Worm (Caenorhabditis elegans) whole organism, L2 larva: ENCODE measurements around the gene acdh-12.
A peak's percentile ranks its signal among the peaks of the same experiment; 100 is the strongest.

Source experiments
- F13H6.1 ChIP-seq: sonication (generic microtip); optimal IDR thresholded peaks from 2 replicates; lab custom pipeline; 2016; ENCODE audit warnings: missing genetic modification characterization, missing compliant biosample characterization
- ZK546.5 ChIP-seq: sonication (generic microtip); optimal IDR thresholded peaks from 2 replicates; lab custom pipeline; 2017; ENCODE audit warnings: missing biosample characterization, missing genetic modification characterization
- alr-1 ChIP-seq: fragments of 150-350 bp; optimal IDR thresholded peaks from 2 replicates; lab custom pipeline; 2014; ENCODE audit warnings: missing biosample characterization, missing genetic modification characterization
- aly-2 ChIP-seq: fragments of 150-350 bp; optimal IDR thresholded peaks from 2 replicates; lab custom pipeline; 2014; ENCODE audit warnings: missing biosample characterization, missing genetic modification characterization
- ama-1 ChIP-seq: fragments of 150-350 bp; optimal IDR thresholded peaks from 2 replicates; lab custom pipeline; 2018; ENCODE audit warnings: inconsistent platforms
- ceh-82 ChIP-seq: fragments of 150-350 bp; optimal IDR thresholded peaks from 2 replicates; lab custom pipeline; 2014; ENCODE audit warnings: missing biosample characterization, missing genetic modification characterization
- crh-2 ChIP-seq: sonication (generic microtip); optimal IDR thresholded peaks from 2 replicates; lab custom pipeline; 2017; ENCODE audit warnings: missing biosample characterization, missing genetic modification characterization
- egl-27 ChIP-seq: sonication (generic microtip); optimal IDR thresholded peaks from 3 replicates; lab custom pipeline; 2017; ENCODE audit warnings: missing biosample characterization, missing genetic modification reagents, missing genetic modification characterization
- elt-1 ChIP-seq: fragments of 150-350 bp; optimal IDR thresholded peaks from 2 replicates; lab custom pipeline; 2014; ENCODE audit warnings: missing biosample characterization, missing genetic modification characterization
- elt-3 ChIP-seq: sonication (generic microtip); optimal IDR thresholded peaks from 2 replicates; lab custom pipeline; 2017; ENCODE audit warnings: missing biosample characterization, missing genetic modification characterization
- fos-1 ChIP-seq: fragments of 150-350 bp; optimal IDR thresholded peaks from 2 replicates; lab custom pipeline; 2014; ENCODE audit warnings: missing biosample characterization, missing genetic modification characterization
- gmeb-1 ChIP-seq: fragments of 150-350 bp; optimal IDR thresholded peaks from 2 replicates; lab custom pipeline; 2014; ENCODE audit warnings: missing biosample characterization, missing genetic modification characterization
- lin-11 ChIP-seq: fragments of 150-350 bp; sonication (generic microtip); optimal IDR thresholded peaks from 2 replicates; lab custom pipeline; 2014; ENCODE audit warnings: missing biosample characterization, missing genetic modification characterization, inconsistent platforms, mixed read lengths
- lin-13 ChIP-seq: fragments of 150-350 bp; optimal IDR thresholded peaks from 2 replicates; lab custom pipeline; 2014; ENCODE audit warnings: missing biosample characterization, missing genetic modification reagents, missing genetic modification characterization
- lin-39 ChIP-seq: fragments of 150-350 bp; optimal IDR thresholded peaks from 2 replicates; lab custom pipeline; 2014; ENCODE audit warnings: missing biosample characterization, missing genetic modification reagents, missing genetic modification characterization
- lsy-2 ChIP-seq, 2 experiments: fragments of 150-350 bp in 1 of 2; sonication (generic microtip) in 1 of 2; optimal IDR thresholded peaks; 2 replicates each; lab custom pipeline; 2014 to 2017; ENCODE audit warnings: missing biosample characterization in 2 of 2, missing genetic modification characterization in 2 of 2
- mab-5 ChIP-seq: fragments of 150-350 bp; optimal IDR thresholded peaks from 2 replicates; lab custom pipeline; 2014; ENCODE audit warnings: missing biosample characterization, missing genetic modification characterization
- mbf-1 ChIP-seq: sonication (generic microtip); optimal IDR thresholded peaks from 2 replicates; lab custom pipeline; 2017; ENCODE audit warnings: missing biosample characterization, missing genetic modification characterization
- mdl-1 ChIP-seq, 2 experiments: fragments of 150-350 bp in 1 of 2; sonication (generic microtip) in 1 of 2; optimal IDR thresholded peaks; 2 replicates each; lab custom pipeline; 2017; ENCODE audit warnings: missing biosample characterization in 2 of 2, missing genetic modification characterization in 2 of 2
- nhr-10 ChIP-seq: sonication (generic microtip); optimal IDR thresholded peaks from 2 replicates; lab custom pipeline; 2017; ENCODE audit warnings: missing biosample characterization, missing genetic modification characterization
- nhr-11 ChIP-seq: fragments of 150-350 bp; optimal IDR thresholded peaks from 2 replicates; lab custom pipeline; 2014; ENCODE audit warnings: missing biosample characterization, missing genetic modification characterization
- nhr-129 ChIP-seq: fragments of 150-350 bp; optimal IDR thresholded peaks from 2 replicates; lab custom pipeline; 2014; ENCODE audit warnings: missing biosample characterization, missing genetic modification characterization
- nhr-21 ChIP-seq: fragments of 150-350 bp; optimal IDR thresholded peaks from 2 replicates; lab custom pipeline; 2014; ENCODE audit warnings: missing biosample characterization, missing genetic modification characterization
- nhr-23 ChIP-seq: fragments of 150-350 bp; optimal IDR thresholded peaks from 2 replicates; lab custom pipeline; 2014; ENCODE audit warnings: missing biosample characterization, missing genetic modification reagents, missing genetic modification characterization
- nhr-237 ChIP-seq: fragments of 150-350 bp; optimal IDR thresholded peaks from 2 replicates; lab custom pipeline; 2014; ENCODE audit warnings: missing biosample characterization, missing genetic modification characterization
- nhr-6 ChIP-seq: fragments of 150-350 bp; optimal IDR thresholded peaks from 2 replicates; lab custom pipeline; 2014; ENCODE audit warnings: missing biosample characterization, missing genetic modification characterization
- nhr-77 ChIP-seq: fragments of 150-350 bp; optimal IDR thresholded peaks from 2 replicates; lab custom pipeline; 2014; ENCODE audit warnings: missing biosample characterization, missing genetic modification characterization
- peb-1 ChIP-seq: fragments of 150-350 bp; optimal IDR thresholded peaks from 2 replicates; lab custom pipeline; 2014; ENCODE audit warnings: missing biosample characterization, missing genetic modification characterization
- sem-4 ChIP-seq: fragments of 150-350 bp; optimal IDR thresholded peaks from 2 replicates; lab custom pipeline; 2014; ENCODE audit warnings: missing biosample characterization, missing genetic modification reagents, missing genetic modification characterization
- skn-1 ChIP-seq: sonication (generic microtip); optimal IDR thresholded peaks from 2 replicates; lab custom pipeline; 2017; ENCODE audit warnings: missing biosample characterization, missing genetic modification characterization
- sma-3 ChIP-seq: sonication (generic microtip); optimal IDR thresholded peaks from 2 replicates; lab custom pipeline; 2016; ENCODE audit warnings: missing genetic modification reagents, missing genetic modification characterization, missing compliant biosample characterization
- sma-9 ChIP-seq, 2 experiments: fragments of 150-350 bp in 1 of 2; sonication (generic microtip) in 1 of 2; optimal IDR thresholded peaks; 2 replicates each; lab custom pipeline; 2014 to 2016; ENCODE audit warnings: missing genetic modification characterization in 2 of 2, mild to moderate bottlenecking in 1 of 2, missing biosample characterization in 1 of 2, missing compliant biosample characterization in 1 of 2, missing genetic modification reagents in 1 of 2, moderate library complexity in 1 of 2
- snpc-4 ChIP-seq: fragments of 150-350 bp; optimal IDR thresholded peaks from 2 replicates; lab custom pipeline; 2014; ENCODE audit warnings: missing biosample characterization, missing genetic modification characterization
- unc-39 ChIP-seq: fragments of 150-350 bp; optimal IDR thresholded peaks from 2 replicates; lab custom pipeline; 2014; ENCODE audit warnings: missing biosample characterization, missing genetic modification characterization
- unc-55 ChIP-seq: fragments of 150-350 bp; sonication (generic microtip); optimal IDR thresholded peaks from 3 replicates; lab custom pipeline; 2014; ENCODE audit warnings: missing biosample characterization, missing genetic modification reagents, missing genetic modification characterization
- zag-1 ChIP-seq: fragments of 150-350 bp; optimal IDR thresholded peaks from 2 replicates; lab custom pipeline; 2014; ENCODE audit warnings: missing biosample characterization, missing genetic modification characterization
- ztf-11 ChIP-seq: sonication (generic microtip); optimal IDR thresholded peaks from 2 replicates; lab custom pipeline; 2017; ENCODE audit warnings: missing biosample characterization, missing genetic modification characterization
- ztf-4 ChIP-seq: fragments of 150-350 bp; optimal IDR thresholded peaks from 2 replicates; lab custom pipeline; 2014; ENCODE audit warnings: missing biosample characterization, missing genetic modification characterization

acdh-12 gene

ce11 chrII:7197434-7197833, 2.0 kb upstream of the acdh-12 start:
- TF ChIP-seq skn-1 (tag; lab: Kevin White, UChicago) = no peak
- peak; percentile 32 for TF ChIP-seq crh-2

ce11 chrII:7196040-7196439, 599 bp upstream of the acdh-12 start, which contains the start of gene maoc-1:
Gene maoc-1, plus strand, starts transcription at chrII:7196276.
- TF ChIP-seq fos-1 (tag; lab: Kevin White, UChicago) = peak; percentile 25
- no peak for TF ChIP-seq peb-1 (tag; lab: Kevin White, UChicago)
- TF ChIP-seq sma-9 (GFP tag; optimal IDR thresholded peaks at IDR 0.05; lab: Kevin White, UChicago) = peak; percentile 13
- TF ChIP-seq sma-9 (tag; optimal IDR thresholded peaks at IDR 0.05; lab: Kevin White, UChicago) = no peak
- no peak for TF ChIP-seq snpc-4 (tag; lab: Kevin White, UChicago)
- TF ChIP-seq, all 48 proteins: peak for 2

ce11 chrII:7189120-7189519, 6.3 kb downstream of the acdh-12 start, which contains the start of gene E04F6.4:
Gene E04F6.4, plus strand, starts transcription at chrII:7189420.
- TF ChIP-seq sma-9 (GFP tag; optimal IDR thresholded peaks at IDR 0.05; lab: Kevin White, UChicago) (no peak), sma-9 (tag; optimal IDR thresholded peaks at IDR 0.05; lab: Kevin White, UChicago) (no peak), elt-1 (tag; lab: Kevin White, UChicago) (no peak)

- TF ChIP-seq mbf-1 (tag; lab: Kevin White, UChicago) (no peak), ZK546.5 (tag; lab: Kevin White, UChicago) (no peak), unc-55 (GFP tag; lab: Kevin White, UChicago) (no peak), egl-27 (tag; lab: Kevin White, UChicago) (no peak), F13H6.1 (tag; lab: Kevin White, UChicago) (no peak), sem-4 (tag; lab: Kevin White, UChicago) (no peak), mab-5 (tag; lab: Kevin White, UChicago) (no peak), unc-39 (tag; lab: Kevin White, UChicago) (no peak), nhr-11 (tag; lab: Kevin White, UChicago) (no peak), gmeb-1 (tag; lab: Kevin White, UChicago) (no peak), ceh-82 (no peak)
- TF ChIP-seq, all 48 proteins: peak for 0
Observed at ce11 chrII:7187110-7187509, 8.3 kb downstream of the acdh-12 start, which contains the start of gene C27H5.6. Gene C27H5.6, minus strand, starts transcription at chrII:7187210.

ce11 chrII:7186117-7186516, 9.3 kb downstream of the acdh-12 start:
- TF ChIP-seq lin-13 (no peak), nhr-129 (no peak), ztf-4 (tag; lab: Kevin White, UChicago) (no peak), lsy-2 (tag; optimal IDR thresholded peaks at IDR 0.05; lab: Kevin White, UChicago) (no peak), ama-1 (lab: Kevin White, UChicago) (no peak), aly-2 (tag; lab: Kevin White, UChicago) (no peak), crh-2 (no peak), ztf-11 (tag; lab: Kevin White, UChicago) (no peak), snpc-4 (tag; lab: Kevin White, UChicago) (no peak), unc-39 (tag; lab: Kevin White, UChicago) (no peak)

- TF ChIP-seq snpc-4 (tag; lab: Kevin White, UChicago) (peak; percentile 22), nhr-6 (tag; lab: Kevin White, UChicago) (no peak), ztf-11 (tag; lab: Kevin White, UChicago) (no peak), gmeb-1 (tag; lab: Kevin White, UChicago) (peak; percentile 68), skn-1 (tag; lab: Kevin White, UChicago) (no peak), ama-1 (lab: Kevin White, UChicago) (no peak), ceh-82 (no peak), mab-5 (tag; lab: Kevin White, UChicago) (peak; percentile 56), peb-1 (tag; lab: Kevin White, UChicago) (no peak), elt-1 (tag; lab: Kevin White, UChicago) (no peak), unc-39 (tag; lab: Kevin White, UChicago) (no peak), mdl-1 (tag; optimal IDR thresholded peaks at IDR 0.05; lab: Kevin White, UChicago) (peak in 1 of 2 experiments; percentile 30), lin-13 (peak; percentile 73), nhr-10 (tag; lab: Kevin White, UChicago) (no peak), sma-9 (GFP tag; optimal IDR thresholded peaks at IDR 0.05; lab: Kevin White, UChicago) (peak; percentile 84), sma-9 (tag; optimal IDR thresholded peaks at IDR 0.05; lab: Kevin White, UChicago) (no peak), nhr-237 (tag; lab: Kevin White, UChicago) (no peak), lin-39 (no peak), sma-3 (peak; percentile 55), nhr-11 (tag; lab: Kevin White, UChicago) (no peak), zag-1 (tag; lab: Kevin White, UChicago) (peak; percentile 15), egl-27 (tag; lab: Kevin White, UChicago) (peak; percentile 31), nhr-77 (tag; lab: Kevin White, UChicago) (no peak), lin-11 (peak; percentile 81), alr-1 (tag; lab: Kevin White, UChicago) (no peak), sem-4 (tag; lab: Kevin White, UChicago) (peak; percentile 56), nhr-21 (tag; lab: Kevin White, UChicago) (peak; percentile 74), ZK546.5 (tag; lab: Kevin White, UChicago) (no peak), ztf-4 (tag; lab: Kevin White, UChicago) (peak; percentile 60), nhr-23 (tag; lab: Kevin White, UChicago) (no peak), elt-3 (tag; lab: Kevin White, UChicago) (no peak), fos-1 (tag; lab: Kevin White, UChicago) (peak; percentile 54)
Observed at ce11 chrII:7183493-7184272, 11.8 kb downstream of the acdh-12 start, which contains the start of gene pdl-1. Gene pdl-1, plus strand, starts transcription at chrII:7183801.
